Fruit fly (Drosophila melanogaster): ENCODE results near the gene CG2931.

DNA sequence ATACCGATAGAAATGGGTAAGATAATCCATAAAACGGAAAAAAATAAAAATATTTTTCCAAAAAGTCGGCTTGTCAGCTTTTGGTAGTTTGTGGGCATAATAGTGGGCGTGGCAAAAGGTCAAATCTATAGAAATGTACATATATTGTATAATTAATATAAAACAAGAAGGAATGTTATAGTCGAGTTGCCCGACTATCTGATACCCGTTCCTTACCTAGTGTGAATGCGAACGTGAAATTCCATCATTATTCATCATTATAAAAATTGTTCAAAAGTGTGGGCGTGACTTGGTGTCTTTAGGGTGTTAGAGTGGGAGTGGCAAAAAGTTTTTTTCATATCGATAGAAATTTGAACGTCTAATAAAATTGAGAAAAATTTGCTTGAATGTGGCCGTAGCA, 16.8 kb downstream of the CG2931 start:
- TF ChIP-seq CG11617 (GFP tag; optimal IDR thresholded peaks at IDR 0.05) (no peak), kay (GFP tag; ENCODE audit: borderline replicate concordance) (no peak)

Measured in whole organism, adult.